Worm (Caenorhabditis elegans): Measurements from ENCODE around the gene oac-31.

Gene oac-31

ce11 chrV:1536979-1537378 lies 4.7 kb downstream of the oac-31 start, which contains the start of gene K02H11.9:
Gene K02H11.9 (minus strand): TSS chrV:1537079.
- TF ChIP-seq pha-2 (tag; optimal IDR thresholded peaks at IDR 0.05) (no peak), sdc-2 (tag; optimal IDR thresholded peaks at IDR 0.05) (no peak), che-1 (tag; optimal IDR thresholded peaks at IDR 0.05) (no peak), ceh-45 (GFP tag; IDR thresholded peaks at IDR 0.05) (no peak), gmeb-2 (tag; optimal IDR thresholded peaks at IDR 0.05) (no peak), ceh-18 (tag; optimal IDR thresholded peaks at IDR 0.05) (no peak), ceh-14 (tag; optimal IDR thresholded peaks at IDR 0.05) (no peak), syd-9 (tag; optimal IDR thresholded peaks at IDR 0.05) (no peak), unc-86 (tag; optimal IDR thresholded peaks at IDR 0.05) (no peak), ceh-30 (tag; optimal IDR thresholded peaks at IDR 0.05) (no peak), pax-1 (tag; optimal IDR thresholded peaks at IDR 0.05) (no peak)

- TF ChIP-seq Y22D7AL.16 (tag; optimal IDR thresholded peaks at IDR 0.05), result no peak
- TF ChIP-seq ceh-22 (tag; optimal IDR thresholded peaks at IDR 0.05), result no peak
- no peak for TF ChIP-seq ztf-16 (tag; optimal IDR thresholded peaks at IDR 0.05)
- TF ChIP-seq pros-1 (tag; optimal IDR thresholded peaks at IDR 0.05), result no peak
- TF ChIP-seq unc-42 (tag; optimal IDR thresholded peaks at IDR 0.05), result no peak
- TF ChIP-seq K02D7.2 (tag; optimal IDR thresholded peaks at IDR 0.05), result no peak
- TF ChIP-seq madf-2 (tag; optimal IDR thresholded peaks at IDR 0.05), result no peak
- TF ChIP-seq ref-2 (tag; optimal IDR thresholded peaks at IDR 0.05), result no peak
- TF ChIP-seq pha-4 (tag; optimal IDR thresholded peaks at IDR 0.05), result no peak
- TF ChIP-seq ceh-6 (GFP tag; optimal IDR thresholded peaks at IDR 0.05), result no peak
- TF ChIP-seq fkh-6 (tag; optimal IDR thresholded peaks at IDR 0.05), result no peak
- no peak for TF ChIP-seq ceh-2 (tag; optimal IDR thresholded peaks at IDR 0.05)
- no peak for TF ChIP-seq gmeb-2 (tag; optimal IDR thresholded peaks at IDR 0.05)
- TF ChIP-seq sox-2 (GFP tag; IDR thresholded peaks at IDR 0.05), result no peak
- no peak for TF ChIP-seq T23F11.4 (GFP tag; optimal IDR thresholded peaks at IDR 0.05)
- TF ChIP-seq pat-9 (tag; optimal IDR thresholded peaks at IDR 0.05), result no peak
- TF ChIP-seq K09A11.1 (tag; optimal IDR thresholded peaks at IDR 0.05; ENCODE audit: insufficient read depth), result no peak
These were observed 7.4 kb downstream of the oac-31 start, which contains the start of gene trx-5 for ce11 chrV:1534315-1534714. Gene trx-5 (minus strand): TSS chrV:1534415.

- TF ChIP-seq hlh-15 (tag; optimal IDR thresholded peaks at IDR 0.05) (no peak), pag-3 (tag; optimal IDR thresholded peaks at IDR 0.05; ENCODE audit: borderline replicate concordance) (no peak), hlh-6 (tag; optimal IDR thresholded peaks at IDR 0.05) (no peak), ceh-22 (tag; optimal IDR thresholded peaks at IDR 0.05) (no peak), ceh-24 (tag; optimal IDR thresholded peaks at IDR 0.05) (no peak), fkh-10 (GFP tag; optimal IDR thresholded peaks at IDR 0.05) (no peak), nfya-1 (tag; optimal IDR thresholded peaks at IDR 0.05) (no peak), elt-4 (tag; optimal IDR thresholded peaks at IDR 0.05) (no peak), T23F11.4 (GFP tag; optimal IDR thresholded peaks at IDR 0.05) (no peak), hlh-13 (GFP tag; optimal IDR thresholded peaks at IDR 0.05) (no peak), dmd-4 (tag; optimal IDR thresholded peaks at IDR 0.05; ENCODE audit: borderline replicate concordance) (no peak), C08G9.2 (tag; optimal IDR thresholded peaks at IDR 0.05) (no peak), ceh-19 (GFP tag; optimal IDR thresholded peaks at IDR 0.05) (no peak), tbx-2 (tag; optimal IDR thresholded peaks at IDR 0.05) (no peak), nhr-11 (tag; optimal IDR thresholded peaks at IDR 0.05) (no peak)
These were observed 9.2 kb downstream of the oac-31 start for ce11 chrV:1532455-1532854.

ce11 chrV:1531159-1531558 lies 10.5 kb downstream of the oac-31 start, which contains the start of gene K02H11.4:
Gene K02H11.4 (minus strand): TSS chrV:1531259.
- TF ChIP-seq ceh-30 (tag; optimal IDR thresholded peaks at IDR 0.05) (no peak), ceh-45 (GFP tag; IDR thresholded peaks at IDR 0.05) (no peak), K09A11.1 (tag; optimal IDR thresholded peaks at IDR 0.05; ENCODE audit: insufficient read depth) (no peak), hlh-8 (tag; optimal IDR thresholded peaks at IDR 0.05) (no peak), ceh-19 (GFP tag; optimal IDR thresholded peaks at IDR 0.05) (no peak), Y22D7AL.16 (tag; optimal IDR thresholded peaks at IDR 0.05) (no peak), ceh-24 (tag; optimal IDR thresholded peaks at IDR 0.05) (no peak)

Measured in whole organism, late embryonic.